Worm (Caenorhabditis elegans): Measurements from ENCODE around the gene F31F6.1.

DNA sequence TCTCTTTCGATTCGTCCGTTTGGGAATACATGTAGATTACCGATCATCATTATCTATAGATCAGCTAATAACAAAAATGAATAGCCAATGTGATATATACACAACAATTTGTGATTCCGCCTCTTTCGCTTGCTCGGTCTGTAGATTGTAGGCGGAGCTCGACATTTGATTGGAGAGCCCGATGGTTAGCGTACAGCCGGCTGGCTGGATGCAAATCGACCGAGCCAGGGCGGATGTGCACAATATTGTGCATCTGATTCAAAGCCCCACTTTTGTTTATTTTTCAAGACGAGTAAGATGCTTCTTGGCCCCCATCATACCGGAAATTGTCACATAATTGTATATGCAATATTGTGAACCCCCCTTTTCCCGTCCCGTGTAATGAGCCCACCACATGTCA lies 6.3 kb downstream of the F31F6.1 start, which contains the start of gene dmd-4:
- no peak for TF ChIP-seq pes-1 (GFP tag; IDR thresholded peaks at IDR 0.05)
- TF ChIP-seq ceh-36 (tag; optimal IDR thresholded peaks at IDR 0.05), result no peak
- TF ChIP-seq ama-1 (optimal IDR thresholded peaks at IDR 0.05), result no peak
